Fruit fly (Drosophila melanogaster): ENCODE results near the gene CG10514.
A peak's percentile ranks its signal among the peaks of the same experiment; 100 is the strongest.

CG10514 gene

DNA sequence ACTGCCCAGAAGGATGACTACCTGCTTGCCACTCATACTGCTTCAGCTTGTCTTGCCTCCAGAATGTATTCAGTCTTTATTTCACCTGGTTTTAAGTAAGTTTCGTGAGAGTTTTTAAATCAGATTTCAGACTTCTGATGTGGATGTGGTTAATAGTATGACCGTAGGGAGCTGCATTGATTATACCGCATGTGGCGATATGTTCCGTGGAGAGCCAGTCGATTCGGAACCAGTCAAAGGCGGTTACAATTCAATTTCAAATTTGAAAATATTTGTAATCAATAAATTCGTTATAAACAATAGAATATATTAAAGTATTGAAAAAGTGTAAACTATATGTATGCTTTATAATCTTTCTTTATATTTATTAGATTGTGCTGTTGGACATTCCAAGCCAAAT lies 44.3 kb downstream of the CG10514 start, which contains the start of gene Sil1 (continued):
- TF ChIP-seq CG9817 (tag; optimal IDR thresholded peaks at IDR 0.05) (no peak), CG17829 (tag; optimal IDR thresholded peaks at IDR 0.05) (no peak), crp (GFP tag; optimal IDR thresholded peaks at IDR 0.05) (no peak), CG9797 (GFP tag; optimal IDR thresholded peaks at IDR 0.05) (peak; percentile 75), slou (GFP tag; optimal IDR thresholded peaks at IDR 0.05) (no peak), aop (GFP tag; IDR thresholded peaks at IDR 0.05) (no peak), Oli (tag; optimal IDR thresholded peaks at IDR 0.05) (no peak), Elba2 (GFP tag; optimal IDR thresholded peaks at IDR 0.05) (no peak), vfl (GFP tag; optimal IDR thresholded peaks at IDR 0.05) (no peak), CG11247 (GFP tag; IDR thresholded peaks at IDR 0.05) (no peak), knrl (GFP tag; IDR thresholded peaks at IDR 0.05; ENCODE audit: partially characterized antibody) (peak; percentile 31; the same call in 1 of the 3 replicates), HLHmδ (GFP tag; optimal IDR thresholded peaks at IDR 0.05) (no peak), CG8924 (tag; optimal IDR thresholded peaks at IDR 0.05) (no peak), lov (optimal IDR thresholded peaks at IDR 0.05) (no peak), lov (GFP tag; IDR thresholded peaks at IDR 0.05) (no peak), CG13287 (GFP tag; IDR thresholded peaks at IDR 0.05; ENCODE audit: partially characterized antibody) (peak; percentile 9; the same call in 1 of the 2 replicates), kni (GFP tag; optimal IDR thresholded peaks at IDR 0.05) (no peak), nmo (GFP tag; optimal IDR thresholded peaks at IDR 0.05) (no peak), CG6175 (GFP tag; IDR thresholded peaks at IDR 0.05) (no peak), Trl (optimal IDR thresholded peaks at IDR 0.05) (no peak), Trl (GFP tag; optimal IDR thresholded peaks at IDR 0.05) (no peak), cwo (GFP tag; optimal IDR thresholded peaks at IDR 0.05) (no peak), zf30C (GFP tag; optimal IDR thresholded peaks at IDR 0.05) (no peak), CG2129 (GFP tag; IDR thresholded peaks at IDR 0.05; ENCODE audit: partially characterized antibody) (no peak), CG34224 (GFP tag; IDR thresholded peaks at IDR 0.05; ENCODE audit: partially characterized antibody) (no peak), MESR4 (GFP tag; optimal IDR thresholded peaks at IDR 0.05) (peak; percentile 50), ash1 (GFP tag; optimal IDR thresholded peaks at IDR 0.05) (no peak), chinmo (GFP tag; IDR thresholded peaks at IDR 0.05; ENCODE audit: partially characterized antibody) (no peak), CG1603 (tag; optimal IDR thresholded peaks at IDR 0.05) (peak; percentile 67), trem (tag; optimal IDR thresholded peaks at IDR 0.05) (peak; percentile 45), CG17612 (GFP tag; IDR thresholded peaks at IDR 0.05) (no peak), gfzf (GFP tag; optimal IDR thresholded peaks at IDR 0.05) (peak; percentile 76), CG11093 (GFP tag; IDR thresholded peaks at IDR 0.05) (no peak), NC2β (GFP tag; optimal IDR thresholded peaks at IDR 0.05) (no peak), Ravus (GFP tag; IDR thresholded peaks at IDR 0.05) (no peak), Asciz (GFP tag; optimal IDR thresholded peaks at IDR 0.05) (no peak), CG6765 (GFP tag; optimal IDR thresholded peaks at IDR 0.05) (no peak), onecut (GFP tag; IDR thresholded peaks at IDR 0.05) (no peak), kah (GFP tag; optimal IDR thresholded peaks at IDR 0.05) (no peak), vnd (GFP tag; IDR thresholded peaks at IDR 0.05; ENCODE audit: partially characterized antibody) (no peak), CG11696 (GFP tag; IDR thresholded peaks at IDR 0.05) (no peak), CG6683 (GFP tag; optimal IDR thresholded peaks at IDR 0.05) (no peak), hth (optimal IDR thresholded peaks at IDR 0.05) (no peak), Dip2 (GFP tag; IDR thresholded peaks at IDR 0.05) (no peak), CG13624 (GFP tag; optimal IDR thresholded peaks at IDR 0.05) (no peak), E2f2 (GFP tag; IDR thresholded peaks at IDR 0.05) (peak; percentile 89), CG14710 (tag; optimal IDR thresholded peaks at IDR 0.05) (peak; percentile 22), Stat92E (GFP tag; optimal IDR thresholded peaks at IDR 0.05) (no peak), ind (GFP tag; optimal IDR thresholded peaks at IDR 0.05) (no peak), slp2 (GFP tag; optimal IDR thresholded peaks at IDR 0.05) (no peak), MBD-R2 (GFP tag; IDR thresholded peaks at IDR 0.05) (peak; percentile 32; the same call in 1 of the 2 replicates)
